Fruit fly (Drosophila melanogaster) whole organism, pupa: ENCODE measurements around the gene aop.

Experiments
- CG17806 ChIP-seq: fragments of 200-800 bp; sonication (Bioruptor generic); optimal IDR thresholded peaks from 2 replicates; lab custom pipeline; 2018; ENCODE audit warnings: missing biosample characterization, mild to moderate bottlenecking, missing genetic modification characterization, moderate library complexity
- CG32121 ChIP-seq: fragments of 200-800 bp; sonication (Bioruptor generic); IDR thresholded peaks from 2 replicates; pipeline ENCODE4 v1.3.6; 2022; ENCODE audit warnings: missing biosample characterization, missing genetic modification characterization
- CG34367 ChIP-seq: fragments of 200-800 bp; sonication (Bioruptor generic); optimal IDR thresholded peaks from 2 replicates; lab custom pipeline; 2018; ENCODE audit warnings: missing biosample characterization, mild to moderate bottlenecking, missing genetic modification characterization
- CG4496 ChIP-seq: fragments of 200-800 bp; sonication (Bioruptor generic); IDR thresholded peaks from 3 replicates; pipeline ENCODE4 v1.3.6; 2022; ENCODE audit warnings: missing biosample characterization, missing genetic modification characterization
- CG8159 ChIP-seq: fragments of 200-800 bp; sonication (Bioruptor generic); optimal IDR thresholded peaks from 3 replicates; lab custom pipeline; 2018; ENCODE audit warnings: missing biosample characterization, mild to moderate bottlenecking, missing genetic modification characterization, moderate library complexity
- CG9948 ChIP-seq: fragments of 200-800 bp; sonication (Bioruptor generic); optimal IDR thresholded peaks from 2 replicates; lab custom pipeline; 2018; ENCODE audit warnings: missing biosample characterization, mild to moderate bottlenecking, missing genetic modification characterization, moderate library complexity
- D1 ChIP-seq: fragments of 200-800 bp; sonication (Bioruptor generic); optimal IDR thresholded peaks from 2 replicates; lab custom pipeline; 2018; ENCODE audit warnings: missing biosample characterization, mild to moderate bottlenecking, missing genetic modification characterization, moderate library complexity
- EcR ChIP-seq: fragments of 200-800 bp; sonication (Bioruptor generic); optimal IDR thresholded peaks from 3 replicates; lab custom pipeline; 2019; ENCODE audit warnings: missing biosample characterization, missing genetic modification characterization, mild to moderate bottlenecking, moderate library complexity, missing genetic modification reagents
- Ets98B ChIP-seq: fragments of 200-800 bp; sonication (Bioruptor generic); IDR thresholded peaks from 2 replicates; pipeline ENCODE4 v1.3.6; 2022; ENCODE audit warnings: missing biosample characterization, missing genetic modification characterization
- Pif1A ChIP-seq: fragments of 200-800 bp; sonication (Bioruptor generic); optimal IDR thresholded peaks from 3 replicates; lab custom pipeline; 2016; ENCODE audit warnings: missing biosample characterization, missing genetic modification characterization
- Snoo ChIP-seq: fragments of 200-800 bp; sonication (Bioruptor generic); optimal IDR thresholded peaks from 3 replicates; lab custom pipeline; 2017; ENCODE audit warnings: missing biosample characterization, mild to moderate bottlenecking, missing genetic modification characterization, inconsistent platforms
- fd96Ca ChIP-seq: fragments of 200-800 bp; sonication (Bioruptor generic); IDR thresholded peaks from 3 replicates; pipeline ENCODE4 v1.3.6; 2022; ENCODE audit warnings: missing biosample characterization, missing genetic modification characterization
- gl ChIP-seq: fragments of 200-800 bp; sonication (Bioruptor generic); optimal IDR thresholded peaks from 2 replicates; lab custom pipeline; 2018; ENCODE audit warnings: missing biosample characterization, mild to moderate bottlenecking, missing genetic modification characterization
- rn ChIP-seq: fragments of 200-800 bp; sonication (Bioruptor generic); IDR thresholded peaks from 2 replicates; pipeline ENCODE4 v1.3.6; 2022; ENCODE audit warnings: missing biosample characterization, missing genetic modification characterization

dm6 chr2L:2131449-2132109, 47.0 kb downstream of the aop start:
- TF ChIP-seq Snoo (no peak), CG8159 (no peak), Pif1A (GFP tag; lab: Kevin White, UChicago) (no peak), rn (GFP tag; lab: Robert Waterston, UW) (no peak), Ets98B (no peak), CG4496 (GFP tag; lab: Robert Waterston, UW) (no peak), fd96Ca (no peak), D1 (tag; lab: Kevin White, UChicago) (no peak), CG32121 (GFP tag; lab: Robert Waterston, UW) (peak; percentile 25; the same call in 1 of the 2 replicates), gl (tag; lab: Kevin White, UChicago) (no peak), CG34367 (no peak), CG17806 (tag; lab: Kevin White, UChicago) (no peak), EcR (GFP tag; lab: Kevin White, UChicago) (no peak), CG9948 (no peak)
